Worm (Caenorhabditis elegans): ENCODE measurements around the gene sir-2.2.

- no peak for TF ChIP-seq nhr-28 (tag; optimal IDR thresholded peaks at IDR 0.05)
- TF ChIP-seq nfya-1 (tag; optimal IDR thresholded peaks at IDR 0.05; ENCODE audit: insufficient read depth) = peak; percentile 44
- no peak for TF ChIP-seq unc-62 (GFP tag; optimal IDR thresholded peaks at IDR 0.05)
- no peak for TF ChIP-seq egl-27 (tag; optimal IDR thresholded peaks at IDR 0.05)
These were observed 23.2 kb downstream of the sir-2.2 start, which contains the start of gene mxl-3 for ce11 chrX:13350804-13351747.
